Fruit fly (Drosophila melanogaster) whole organism, wandering third instar larva: ENCODE measurements around the gene CG15820.

Source experiments
- Abd-B ChIP-seq: fragments of >200 bp; optimal IDR thresholded peaks from 2 replicates; lab custom pipeline; 2017; ENCODE audit warnings: missing biosample characterization, missing genetic modification characterization
- CG32264 ChIP-seq: fragments of 200-800 bp; sonication (Bioruptor generic); optimal IDR thresholded peaks from 2 replicates; lab custom pipeline; 2016; ENCODE audit warnings: missing biosample characterization, missing genetic modification characterization
- CG9705 ChIP-seq: fragments of 200-800 bp; sonication (Bioruptor generic); optimal IDR thresholded peaks from 2 replicates; lab custom pipeline; 2018; ENCODE audit warnings: missing biosample characterization, mild to moderate bottlenecking, missing genetic modification characterization
- Dfd ChIP-seq: fragments of >200 bp; optimal IDR thresholded peaks from 2 replicates; lab custom pipeline; 2017; ENCODE audit warnings: missing biosample characterization, missing genetic modification characterization
- Dif ChIP-seq: fragments of 200-275, 200-300 bp; sonication (Bioruptor generic); optimal IDR thresholded peaks from 2 replicates; lab custom pipeline; 2018; ENCODE audit warnings: missing biosample characterization, missing genetic modification characterization; ENCODE audit not compliant: partially characterized antibody
- GATAd ChIP-seq: sonication (Bioruptor generic); optimal IDR thresholded peaks from 2 replicates; lab custom pipeline; 2016; ENCODE audit warnings: missing biosample characterization, missing genetic modification characterization
- HLH106 ChIP-seq: fragments of 200-800 bp; optimal IDR thresholded peaks from 3 replicates; lab custom pipeline; 2019; ENCODE audit warnings: missing biosample characterization, mild to moderate bottlenecking, missing genetic modification characterization, moderate library complexity
- Hnf4 ChIP-seq: fragments of 200-800 bp; sonication (Bioruptor generic); optimal IDR thresholded peaks from 2 replicates; lab custom pipeline; 2016; ENCODE audit warnings: missing biosample characterization, mild to moderate bottlenecking, missing genetic modification characterization
- Hr83 ChIP-seq: fragments of 200-300 bp; sonication (Bioruptor generic); optimal IDR thresholded peaks from 2 replicates; lab custom pipeline; 2016; ENCODE audit warnings: missing biosample characterization, mild to moderate bottlenecking, missing genetic modification characterization, moderate library complexity; ENCODE audit not compliant: poor library complexity, severe bottlenecking
- Jra ChIP-seq: sonication (Bioruptor generic); optimal IDR thresholded peaks from 2 replicates; lab custom pipeline; 2016; ENCODE audit warnings: missing biosample characterization, missing genetic modification characterization
- Mio ChIP-seq: sonication (Bioruptor generic); optimal IDR thresholded peaks from 2 replicates; lab custom pipeline; 2016; ENCODE audit warnings: missing biosample characterization, missing genetic modification characterization
- Myc ChIP-seq: fragments of >200 bp; optimal IDR thresholded peaks from 2 replicates; lab custom pipeline; 2017
- N ChIP-seq: fragments of >200 bp; optimal IDR thresholded peaks from 2 replicates; lab custom pipeline; 2018; ENCODE audit warnings: missing biosample characterization, missing external identifiers, missing genetic modification characterization
- OdsH ChIP-seq: fragments of 200-800 bp; sonication (Bioruptor generic); optimal IDR thresholded peaks from 2 replicates; lab custom pipeline; 2016; ENCODE audit warnings: missing biosample characterization, mild to moderate bottlenecking, missing genetic modification characterization
- Rel ChIP-seq, 2 experiments: fragments of 200-800 bp; sonication (Bioruptor generic) in 1 of 2; optimal IDR thresholded peaks; 2 replicates in 1 of 2; 3 replicates in 1 of 2; lab custom pipeline; 2016 to 2019; ENCODE audit warnings: mild to moderate bottlenecking in 2 of 2, missing biosample characterization in 2 of 2, missing genetic modification characterization in 2 of 2, moderate library complexity in 1 of 2
- Vsx2 ChIP-seq: fragments of 200-300, 225-300 bp; sonication (Bioruptor generic); optimal IDR thresholded peaks from 2 replicates; lab custom pipeline; 2018; ENCODE audit warnings: missing biosample characterization, missing genetic modification characterization; ENCODE audit not compliant: partially characterized antibody
- br ChIP-seq: fragments of 200-800 bp; sonication (Bioruptor generic); optimal IDR thresholded peaks from 2 replicates; lab custom pipeline; 2016; ENCODE audit warnings: missing biosample characterization, missing genetic modification characterization
- brk ChIP-seq: fragments of 200-800 bp; sonication (Bioruptor generic); optimal IDR thresholded peaks from 2 replicates; lab custom pipeline; 2016; ENCODE audit warnings: missing biosample characterization, mild to moderate bottlenecking, missing genetic modification characterization
- dl ChIP-seq, 2 experiments: fragments of 175-275, 200-275 bp in 1 of 2; fragments of 200-275 bp in 1 of 2; sonication (Bioruptor generic); optimal IDR thresholded peaks; lab custom pipeline; 2018; ENCODE audit warnings: mild to moderate bottlenecking in 2 of 2, missing biosample characterization in 2 of 2, missing genetic modification characterization in 2 of 2, moderate library complexity in 2 of 2; ENCODE audit not compliant: partially characterized antibody in 2 of 2, insufficient read depth in 1 of 2
- dmrt93B ChIP-seq: fragments of 200-800 bp; sonication (Bioruptor generic); optimal IDR thresholded peaks from 2 replicates; lab custom pipeline; 2018; ENCODE audit warnings: missing biosample characterization, mild to moderate bottlenecking, missing genetic modification characterization
- dsf ChIP-seq: sonication (Bioruptor generic); optimal IDR thresholded peaks from 2 replicates; lab custom pipeline; 2016; ENCODE audit warnings: missing biosample characterization, missing genetic modification characterization, borderline replicate concordance
- ey ChIP-seq: fragments of 200-800 bp; sonication (Bioruptor generic); optimal IDR thresholded peaks from 2 replicates; lab custom pipeline; 2016; ENCODE audit warnings: missing biosample characterization, missing genetic modification characterization
- fru ChIP-seq: fragments of 200-800 bp; sonication (Bioruptor generic); optimal IDR thresholded peaks from 3 replicates; lab custom pipeline; 2016; ENCODE audit warnings: missing biosample characterization, mild to moderate bottlenecking, missing genetic modification characterization
- h ChIP-seq: fragments of 200-800 bp; sonication (Bioruptor generic); optimal IDR thresholded peaks from 3 replicates; lab custom pipeline; 2016; ENCODE audit warnings: missing biosample characterization, mild to moderate bottlenecking, missing genetic modification characterization
- lola ChIP-seq: fragments of >200 bp; optimal IDR thresholded peaks from 2 replicates; lab custom pipeline; 2017; ENCODE audit warnings: missing biosample characterization, missing genetic modification characterization
- rgr ChIP-seq: fragments of 200-800 bp; sonication (Bioruptor generic); optimal IDR thresholded peaks from 3 replicates; lab custom pipeline; 2016; ENCODE audit warnings: missing biosample characterization, mild to moderate bottlenecking, missing genetic modification characterization
- tai ChIP-seq: sonication (Bioruptor generic); optimal IDR thresholded peaks from 2 replicates; lab custom pipeline; 2016; ENCODE audit warnings: missing biosample characterization, missing genetic modification characterization
- usp ChIP-seq: fragments of >200 bp; optimal IDR thresholded peaks from 2 replicates; lab custom pipeline; 2017; ENCODE audit warnings: missing biosample characterization, missing genetic modification characterization
- woc ChIP-seq: sonication (Bioruptor generic); optimal IDR thresholded peaks from 2 replicates; lab custom pipeline; 2016; ENCODE audit warnings: missing biosample characterization, mild to moderate bottlenecking, missing genetic modification characterization

The CG15820 gene

DNA sequence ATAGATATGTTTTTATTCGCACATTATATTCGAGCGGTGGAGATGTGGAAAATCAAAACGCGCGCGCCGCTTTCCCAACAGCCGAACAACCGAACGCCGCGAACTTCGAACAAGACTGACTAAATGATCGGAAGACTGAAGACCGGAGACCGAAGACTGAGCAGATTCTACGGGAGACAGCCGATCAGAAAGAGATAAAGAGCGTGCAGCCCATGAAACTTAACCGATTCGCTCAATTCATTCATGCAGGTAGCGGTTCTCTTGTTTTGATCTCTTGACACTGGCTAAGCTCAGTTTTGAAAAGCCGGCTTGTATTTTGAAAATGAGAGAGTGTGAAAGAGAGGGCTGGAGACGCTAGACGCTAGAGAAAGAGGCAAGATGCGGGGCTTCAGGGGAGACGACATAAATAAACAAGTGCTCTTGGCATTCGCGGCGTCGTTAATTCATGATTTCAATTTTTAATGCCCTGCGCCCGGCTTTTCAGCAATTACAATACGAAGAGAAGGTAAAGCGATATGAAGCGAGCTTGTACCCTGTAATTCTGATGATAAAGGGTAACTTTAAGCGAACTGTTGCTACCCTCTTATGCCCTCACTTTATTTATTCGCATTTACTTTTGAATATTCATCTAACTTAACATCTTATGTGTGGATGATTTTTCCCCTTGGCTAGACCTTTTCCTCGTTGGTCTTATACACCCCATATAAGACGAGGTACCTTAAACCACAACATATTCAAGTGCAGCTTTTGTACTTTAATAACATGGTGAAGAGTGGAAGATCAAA, 22.4 kb downstream of the CG15820 start, which contains the start of gene zormin (continued):
- TF ChIP-seq CG32264 (GFP tag; lab: Kevin White, UChicago), result no peak
- TF ChIP-seq Jra (GFP tag; lab: Kevin White, UChicago), result no peak

DNA sequence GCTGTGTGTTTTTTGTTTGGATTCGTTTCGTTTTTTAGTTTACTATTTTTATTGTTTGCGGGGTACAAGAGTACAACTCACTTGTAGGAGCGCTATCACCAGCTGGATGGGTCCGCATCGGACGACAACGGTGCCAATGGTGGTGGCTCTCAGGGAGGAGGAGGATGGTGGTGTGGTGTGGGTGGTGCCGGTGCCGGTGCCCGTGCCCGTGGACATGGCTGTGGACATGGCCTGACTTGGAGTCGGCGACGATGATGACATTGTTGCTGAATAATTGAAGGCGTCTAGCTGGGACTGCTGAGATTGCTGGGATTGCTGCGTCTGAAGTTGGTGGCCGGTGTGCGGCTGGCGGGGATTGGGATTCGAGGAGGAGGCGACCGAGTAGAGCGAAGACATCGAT, 24.5 kb downstream of the CG15820 start:
- TF ChIP-seq fru (GFP tag; lab: Kevin White, UChicago) (no peak), dsf (no peak)

DNA sequence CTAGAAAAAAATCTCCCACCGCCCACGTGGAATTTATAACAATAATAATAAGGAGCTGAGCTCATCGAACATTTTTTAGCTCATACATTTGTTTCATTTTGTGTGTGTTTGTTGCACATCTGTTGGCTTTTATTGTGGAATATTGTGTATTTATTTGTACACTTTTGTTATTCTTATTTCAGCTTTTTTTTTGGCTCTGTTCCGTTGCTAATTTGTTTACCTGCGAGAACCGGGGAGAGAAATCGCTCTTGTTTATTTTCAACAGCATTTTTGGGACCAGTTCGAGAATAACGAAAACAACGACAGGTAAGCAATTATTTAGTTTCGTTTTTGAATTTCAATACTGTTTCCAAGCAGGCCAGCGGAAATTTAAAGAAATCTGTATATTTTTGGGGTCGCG, 26.4 kb downstream of the CG15820 start:
- TF ChIP-seq brk (no peak), h (GFP tag; lab: Kevin White, UChicago) (peak; percentile 40), HLH106 (tag; lab: Kevin White, UChicago) (no peak)

DNA sequence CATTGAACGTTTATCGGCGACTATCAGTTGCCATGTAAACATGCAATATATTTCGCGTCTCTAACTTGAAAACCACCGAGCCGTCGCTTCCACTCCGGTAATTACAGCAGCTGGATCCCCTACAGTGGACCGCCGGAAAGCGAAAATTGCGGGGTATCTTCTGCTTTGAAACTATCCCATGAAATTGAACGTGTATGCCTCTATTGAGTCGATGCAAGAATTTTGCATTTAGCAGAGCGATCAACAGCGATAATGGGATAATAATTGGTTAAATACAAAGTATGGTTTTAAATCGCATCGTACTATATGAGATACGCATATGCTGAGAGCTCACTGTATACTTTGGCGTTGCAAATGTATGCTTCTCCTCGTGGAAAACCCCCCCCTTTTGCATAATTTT, 29.1 kb downstream of the CG15820 start:
- TF ChIP-seq N (GFP tag; lab: Kevin White, UChicago) (no peak), dmrt93B (GFP tag; lab: Kevin White, UChicago) (no peak), Dfd (no peak), Myc (lab: Kevin White, UChicago) (no peak), h (GFP tag; lab: Kevin White, UChicago) (no peak), br (GFP tag; lab: Kevin White, UChicago) (no peak), ey (GFP tag; lab: Kevin White, UChicago) (no peak), brk (no peak), Hr83 (no peak), CG9705 (no peak), Hnf4 (GFP tag; lab: Kevin White, UChicago) (no peak)

DNA sequence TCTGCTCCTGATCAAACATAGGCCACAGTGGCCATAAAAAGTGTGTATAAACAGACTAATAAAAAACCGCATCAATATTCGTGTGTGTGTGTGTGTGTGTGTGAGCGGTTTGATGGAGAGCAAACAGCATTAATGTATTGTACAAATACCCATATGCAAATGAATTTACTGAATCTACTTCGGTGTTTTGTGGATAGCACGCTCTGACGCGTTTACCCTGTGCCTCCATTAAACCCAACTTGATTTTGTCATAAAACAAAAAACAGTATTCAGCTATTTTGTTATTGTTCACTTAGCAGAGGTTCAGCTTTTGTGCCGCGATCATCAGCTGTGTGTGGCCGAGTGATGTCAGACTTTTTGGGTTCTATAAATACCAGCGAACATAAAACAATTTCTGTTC, 29.8 kb downstream of the CG15820 start:
- TF ChIP-seq OdsH, result no peak
- TF ChIP-seq rgr (GFP tag; lab: Kevin White, UChicago), result peak; percentile 6

DNA sequence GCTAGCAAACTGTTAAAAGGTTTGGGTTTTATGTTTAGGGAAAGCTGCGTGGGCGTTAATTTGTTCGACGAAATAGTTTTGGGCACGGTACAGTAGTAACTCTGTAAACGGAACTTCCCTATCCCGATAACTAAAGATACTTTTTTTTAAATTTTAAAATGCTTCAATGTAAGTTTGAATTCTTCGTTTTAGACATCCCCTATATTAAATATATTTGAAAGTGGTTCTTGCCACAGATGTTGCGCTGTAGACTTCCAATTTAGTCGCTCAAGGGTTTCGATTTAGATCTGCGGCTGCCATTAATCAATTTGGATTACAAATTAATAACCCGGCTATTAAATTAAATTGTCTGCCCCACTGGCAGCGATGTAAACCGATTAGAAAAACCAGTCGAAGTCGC, 31.7 kb downstream of the CG15820 start:
- TF ChIP-seq lola (GFP tag; lab: Kevin White, UChicago) (no peak), dsf (no peak), fru (GFP tag; lab: Kevin White, UChicago) (no peak), Abd-B (GFP tag; lab: Kevin White, UChicago) (no peak), dmrt93B (GFP tag; lab: Kevin White, UChicago) (no peak), Rel (GFP tag; optimal IDR thresholded peaks at IDR 0.05; lab: Kevin White, UChicago) (no peak), Rel (tag; optimal IDR thresholded peaks at IDR 0.05; lab: Kevin White, UChicago) (no peak), Jra (GFP tag; lab: Kevin White, UChicago) (no peak), tai (no peak), usp (GFP tag; lab: Kevin White, UChicago) (no peak), GATAd (GFP tag; lab: Kevin White, UChicago) (no peak), woc (GFP tag; lab: Kevin White, UChicago) (no peak), Myc (lab: Kevin White, UChicago) (no peak), Vsx2 (GFP tag; lab: Kevin White, UChicago) (no peak)

DNA sequence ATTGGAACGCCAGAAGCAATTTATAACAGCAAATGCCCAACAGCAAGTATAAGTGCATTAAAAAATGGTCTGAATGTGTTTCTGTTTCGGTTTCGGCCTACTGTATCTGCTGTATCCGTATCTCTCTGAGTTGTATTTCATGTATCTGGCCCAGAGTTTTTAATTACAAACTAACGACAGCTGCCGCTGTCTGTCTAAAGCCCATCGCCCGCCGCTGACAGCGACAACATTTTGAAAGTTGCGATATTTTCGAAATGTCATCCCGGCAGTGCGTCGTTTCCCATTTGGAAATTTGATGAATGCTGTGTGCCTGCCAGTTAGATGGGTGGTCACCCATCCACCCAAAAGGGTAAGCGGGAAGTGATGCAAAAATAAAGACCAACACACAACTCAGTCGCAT, 37.7 kb downstream of the CG15820 start:
- TF ChIP-seq tai (no peak), CG32264 (GFP tag; lab: Kevin White, UChicago) (no peak), Jra (GFP tag; lab: Kevin White, UChicago) (no peak), HLH106 (tag; lab: Kevin White, UChicago) (no peak), Hnf4 (GFP tag; lab: Kevin White, UChicago) (no peak), CG9705 (no peak), dl (GFP tag; optimal IDR thresholded peaks at IDR 0.05; lab: Kevin White, UChicago; ENCODE audit: insufficient read depth in 1 of 2, partially characterized antibody in 2 of 2) (no peak), Dif (GFP tag; lab: Kevin White, UChicago) (no peak), Mio (GFP tag; lab: Kevin White, UChicago) (no peak)
